Worm (Caenorhabditis elegans) whole organism, L1 larva: ENCODE measurements around the gene piga-1.

Experiments
- Y116A8C.19 ChIP-seq: sonication (generic microtip); optimal IDR thresholded peaks from 2 replicates; lab custom pipeline; 2016; ENCODE audit warnings: missing compliant biosample characterization, missing genetic modification characterization, borderline replicate concordance
- ama-1 ChIP-seq: fragments of 150-350 bp; optimal IDR thresholded peaks from 2 replicates; lab custom pipeline; 2014
- blmp-1 ChIP-seq: fragments of 150-350 bp; optimal IDR thresholded peaks from 2 replicates; lab custom pipeline; 2014; ENCODE audit warnings: missing biosample characterization, missing genetic modification characterization
- ceh-63 ChIP-seq: fragments of 200-800 bp; sonication (Bioruptor generic); optimal IDR thresholded peaks from 2 replicates; lab custom pipeline; 2018; ENCODE audit warnings: mild to moderate bottlenecking, missing genetic modification characterization, missing compliant biosample characterization
- ceh-8 ChIP-seq: fragments of 200-800 bp; sonication (Bioruptor generic); optimal IDR thresholded peaks from 2 replicates; lab custom pipeline; 2018; ENCODE audit warnings: mild to moderate bottlenecking, missing genetic modification characterization, moderate library complexity, missing compliant biosample characterization
- ceh-88 ChIP-seq: fragments of 200-800 bp; sonication (Bioruptor generic); IDR thresholded peaks from 2 replicates; pipeline ENCODE4 v1.3.6; 2022; ENCODE audit warnings: missing genetic modification characterization, missing compliant biosample characterization
- ceh-90 ChIP-seq: sonication (generic microtip); optimal IDR thresholded peaks from 2 replicates; lab custom pipeline; 2016; ENCODE audit warnings: missing genetic modification characterization, missing compliant biosample characterization
- efl-1 ChIP-seq, 4 experiments: fragments of 150-350 bp; optimal IDR thresholded peaks in 3 of 4; peaks in 1 of 4; 1 replicate in 1 of 4; 2 replicates in 3 of 4; lab custom pipeline; 2014; ENCODE audit warnings: missing biosample characterization in 2 of 4, missing genetic modification characterization in 2 of 4, missing genetic modification reagents in 2 of 4
- efl-3 ChIP-seq: fragments of 200-800 bp; sonication (Bioruptor generic); optimal IDR thresholded peaks from 2 replicates; lab custom pipeline; 2018; ENCODE audit warnings: mild to moderate bottlenecking, missing genetic modification characterization, missing compliant biosample characterization
- elt-2 ChIP-seq: sonication (generic microtip); optimal IDR thresholded peaks from 2 replicates; lab custom pipeline; 2016; ENCODE audit warnings: missing genetic modification characterization, mild to moderate bottlenecking, inconsistent platforms, missing compliant biosample characterization, missing genetic modification reagents
- elt-3 ChIP-seq, 6 experiments: fragments of 150-350 bp in 1 of 6; sonication (generic microtip); optimal IDR thresholded peaks; 2 replicates each; lab custom pipeline; 2017 to 2018; ENCODE audit warnings: missing biosample characterization in 6 of 6, missing genetic modification characterization in 6 of 6, inconsistent platforms in 1 of 6
- fkh-10 ChIP-seq: sonication (generic microtip); optimal IDR thresholded peaks from 2 replicates; lab custom pipeline; 2017; ENCODE audit warnings: missing biosample characterization, missing genetic modification reagents, missing genetic modification characterization
- fkh-8 ChIP-seq: sonication (generic microtip); optimal IDR thresholded peaks from 2 replicates; lab custom pipeline; 2016; ENCODE audit warnings: mild to moderate bottlenecking, missing genetic modification characterization, missing compliant biosample characterization
- fos-1 ChIP-seq: fragments of 150-350 bp; optimal IDR thresholded peaks from 2 replicates; lab custom pipeline; 2014; ENCODE audit warnings: missing biosample characterization, missing genetic modification characterization
- hpl-2 ChIP-seq: fragments of 150-350 bp; optimal IDR thresholded peaks from 2 replicates; lab custom pipeline; 2014; ENCODE audit warnings: missing biosample characterization, missing genetic modification reagents, missing genetic modification characterization
- irx-1 ChIP-seq: sonication (generic microtip); optimal IDR thresholded peaks from 2 replicates; lab custom pipeline; 2016; ENCODE audit warnings: missing genetic modification characterization, missing compliant biosample characterization
- isw-1 ChIP-seq: fragments of 200-800 bp; sonication (Bioruptor generic); IDR thresholded peaks from 2 replicates; pipeline ENCODE4 v1.3.6; 2022; ENCODE audit warnings: missing genetic modification characterization, missing compliant biosample characterization
- lin-14 ChIP-seq: fragments of 200-800 bp; sonication (Bioruptor generic); optimal IDR thresholded peaks from 2 replicates; lab custom pipeline; 2018; ENCODE audit warnings: mild to moderate bottlenecking, missing genetic modification characterization, moderate library complexity, missing compliant biosample characterization
- lin-15B ChIP-seq: fragments of 150-350 bp; sonication (generic microtip); optimal IDR thresholded peaks from 3 replicates; lab custom pipeline; 2014; ENCODE audit warnings: missing biosample characterization, missing genetic modification characterization
- lir-3 ChIP-seq: sonication (generic microtip); optimal IDR thresholded peaks from 2 replicates; lab custom pipeline; 2016; ENCODE audit warnings: mild to moderate bottlenecking, missing genetic modification characterization, moderate library complexity, missing compliant biosample characterization; ENCODE audit not compliant: poor library complexity
- lsy-2 ChIP-seq, 2 experiments: fragments of 150-350 bp; optimal IDR thresholded peaks; 2 replicates each; lab custom pipeline; 2014; ENCODE audit warnings: missing biosample characterization in 2 of 2, missing genetic modification characterization in 2 of 2
- mdl-1 ChIP-seq, 2 experiments: fragments of 150-350 bp; optimal IDR thresholded peaks; 2 replicates each; lab custom pipeline; 2014 to 2017; ENCODE audit warnings: missing biosample characterization in 2 of 2, missing genetic modification characterization in 2 of 2, inconsistent platforms in 1 of 2
- nhr-11 ChIP-seq: fragments of 150-350 bp; optimal IDR thresholded peaks from 2 replicates; lab custom pipeline; 2014; ENCODE audit warnings: missing biosample characterization, missing genetic modification characterization
- nhr-19 ChIP-seq: fragments of 200-800 bp; sonication (Bioruptor generic); conservative IDR thresholded peaks from 2 replicates; pipeline ENCODE4 v1.3.6; 2022; ENCODE audit warnings: missing genetic modification characterization, missing compliant biosample characterization
- nhr-20 ChIP-seq: sonication (generic microtip); optimal IDR thresholded peaks from 2 replicates; lab custom pipeline; 2016; ENCODE audit warnings: mild to moderate bottlenecking, missing genetic modification characterization, missing compliant biosample characterization
- nhr-71 ChIP-seq: sonication (generic microtip); optimal IDR thresholded peaks from 2 replicates; lab custom pipeline; 2016; ENCODE audit warnings: mild to moderate bottlenecking, missing genetic modification characterization, moderate library complexity, missing compliant biosample characterization
- nhr-76 ChIP-seq: sonication (generic microtip); optimal IDR thresholded peaks from 2 replicates; lab custom pipeline; 2017; ENCODE audit warnings: missing biosample characterization, missing genetic modification characterization
- nhr-77 ChIP-seq: fragments of 150-350 bp; optimal IDR thresholded peaks from 2 replicates; lab custom pipeline; 2014; ENCODE audit warnings: missing biosample characterization, missing genetic modification characterization
- pag-3 ChIP-seq: sonication (generic microtip); optimal IDR thresholded peaks from 2 replicates; lab custom pipeline; 2017; ENCODE audit warnings: missing genetic modification characterization, mild to moderate bottlenecking, missing compliant biosample characterization, antibody characterized with exemption, borderline replicate concordance; ENCODE audit not compliant: insufficient read depth
- pax-3 ChIP-seq: fragments of 200-800 bp; sonication (Bioruptor generic); optimal IDR thresholded peaks from 2 replicates; lab custom pipeline; 2018; ENCODE audit warnings: mild to moderate bottlenecking, missing genetic modification characterization, moderate library complexity, missing compliant biosample characterization
- skn-1 ChIP-seq: fragments of 150-350 bp; optimal IDR thresholded peaks from 2 replicates; lab custom pipeline; 2014; ENCODE audit warnings: missing biosample characterization, missing genetic modification characterization
- sptf-1 ChIP-seq: fragments of 150-350 bp; optimal IDR thresholded peaks from 2 replicates; lab custom pipeline; 2014; ENCODE audit warnings: missing biosample characterization, missing genetic modification characterization
- sup-37 ChIP-seq: fragments of 200-800 bp; sonication (Bioruptor generic); optimal IDR thresholded peaks from 2 replicates; lab custom pipeline; 2018; ENCODE audit warnings: mild to moderate bottlenecking, missing genetic modification characterization, missing compliant biosample characterization
- tlp-1 ChIP-seq: fragments of 150-350 bp; optimal IDR thresholded peaks from 2 replicates; lab custom pipeline; 2014; ENCODE audit warnings: missing biosample characterization, missing genetic modification characterization
- zip-4 ChIP-seq: fragments of 200-800 bp; sonication (Bioruptor generic); optimal IDR thresholded peaks from 2 replicates; lab custom pipeline; 2018; ENCODE audit warnings: mild to moderate bottlenecking, missing genetic modification characterization, moderate library complexity, missing compliant biosample characterization
- ztf-11 ChIP-seq, 2 experiments: sonication (generic microtip); optimal IDR thresholded peaks; 2 replicates each; lab custom pipeline; 2016 to 2017; ENCODE audit warnings: missing genetic modification characterization in 2 of 2, missing biosample characterization in 1 of 2, missing compliant biosample characterization in 1 of 2

Gene piga-1

DNA sequence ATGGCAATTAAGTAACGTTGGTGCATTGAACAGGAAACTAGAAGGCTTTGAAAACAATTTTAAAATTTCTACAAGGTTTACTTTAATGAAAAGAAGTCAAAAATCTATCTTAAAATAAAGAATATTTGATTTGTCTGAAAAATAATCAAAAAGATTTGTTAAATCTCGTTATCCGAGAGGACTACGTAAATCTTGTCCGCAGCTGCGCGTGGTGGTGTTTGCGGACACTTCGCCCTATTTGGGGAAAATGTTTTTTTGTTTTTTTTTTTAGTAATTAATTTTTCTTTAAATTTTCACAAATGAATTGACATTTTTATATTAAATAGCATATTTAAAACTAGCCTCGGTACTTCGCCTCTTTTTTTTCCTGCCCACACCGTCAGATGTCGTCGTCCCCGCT, 22.4 kb upstream of the piga-1 start (continued):
- peak; percentile 21; the same call in 1 of the 2 replicates for TF ChIP-seq nhr-19 (GFP tag; lab: Robert Waterston, UW)

ce11 chrII:8679799-8680198, 18.3 kb upstream of the piga-1 start:
- TF ChIP-seq skn-1 (tag; lab: Kevin White, UChicago) (no peak), lir-3 (tag; lab: Kevin White, UChicago) (no peak), pax-3 (tag; lab: Kevin White, UChicago) (no peak), fos-1 (tag; lab: Kevin White, UChicago) (no peak), lin-14 (GFP tag; lab: Kevin White, UChicago) (peak; percentile 6), efl-3 (GFP tag; lab: Kevin White, UChicago) (no peak), elt-3 (tag; optimal IDR thresholded peaks at IDR 0.05; lab: Kevin White, UChicago) (no peak), tlp-1 (tag; lab: Kevin White, UChicago) (peak; percentile 19), nhr-20 (tag; lab: Kevin White, UChicago) (no peak), elt-2 (tag; lab: Kevin White, UChicago) (peak; percentile 55), hpl-2 (GFP tag; lab: Kevin White, UChicago) (no peak), lin-15B (tag; lab: Kevin White, UChicago) (no peak), nhr-77 (tag; lab: Kevin White, UChicago) (no peak)

ce11 chrII:8675369-8675768, 13.9 kb upstream of the piga-1 start:
- TF ChIP-seq lin-14 (GFP tag; lab: Kevin White, UChicago) (peak; percentile 41), nhr-71 (tag; lab: Kevin White, UChicago) (peak; percentile 2), lsy-2 (tag; optimal IDR thresholded peaks at IDR 0.05; lab: Kevin White, UChicago) (peak in 1 of 2 experiments; percentile 19), nhr-76 (tag; lab: Kevin White, UChicago) (no peak), sptf-1 (no peak), skn-1 (tag; lab: Kevin White, UChicago) (peak; percentile 59), lin-15B (tag; lab: Kevin White, UChicago) (no peak), blmp-1 (peak; percentile 34), zip-4 (GFP tag; lab: Kevin White, UChicago) (peak; percentile 17), irx-1 (tag; lab: Kevin White, UChicago) (no peak)

- no peak for TF ChIP-seq efl-1 (optimal IDR thresholded peaks at IDR 0.05; lab: Kevin White, UChicago)
- peak in 1 of 2 experiments; percentile 79 for TF ChIP-seq efl-1 (GFP tag; optimal IDR thresholded peaks at IDR 0.05 in 1 of 2; lab: Kevin White, UChicago)
- TF ChIP-seq ceh-90 (tag; lab: Kevin White, UChicago) = no peak
- TF ChIP-seq, all 84 proteins: peak for 1
These were observed 9.3 kb upstream of the piga-1 start for ce11 chrII:8670835-8671234.

DNA sequence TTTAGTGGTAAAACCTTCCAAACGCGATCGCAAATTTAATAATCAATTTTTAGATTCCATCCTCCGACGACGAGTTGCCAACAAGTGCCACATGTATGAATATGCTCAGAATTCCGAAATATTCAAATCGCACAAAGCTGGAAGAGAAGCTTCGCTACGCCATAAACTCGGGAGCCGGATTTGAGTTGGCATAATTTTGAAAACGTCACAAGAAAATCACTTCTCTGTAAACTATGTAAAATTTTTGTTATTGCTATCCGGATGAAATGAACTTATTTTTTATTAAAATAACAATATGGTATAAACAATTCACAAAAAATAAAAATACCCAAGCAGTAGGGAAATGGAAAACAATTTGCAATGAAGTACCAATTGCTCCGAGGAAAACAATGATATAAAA, 7.4 kb upstream of the piga-1 start:
- no peak for TF ChIP-seq hpl-2 (GFP tag; lab: Kevin White, UChicago)
- no peak for TF ChIP-seq efl-1 (optimal IDR thresholded peaks at IDR 0.05; lab: Kevin White, UChicago)
- TF ChIP-seq efl-1 (GFP tag; optimal IDR thresholded peaks at IDR 0.05 in 1 of 2; lab: Kevin White, UChicago) = peak in 1 of 2 experiments; percentile 74

- TF ChIP-seq zip-4 (GFP tag; lab: Kevin White, UChicago) (no peak), ztf-11 (tag; optimal IDR thresholded peaks at IDR 0.05; lab: Kevin White, UChicago) (no peak), ceh-8 (GFP tag; lab: Kevin White, UChicago) (no peak), nhr-77 (tag; lab: Kevin White, UChicago) (no peak), elt-2 (tag; lab: Kevin White, UChicago) (no peak), fkh-8 (tag; lab: Kevin White, UChicago) (no peak), ama-1 (lab: Kevin White, UChicago) (no peak), isw-1 (GFP tag; lab: Robert Waterston, UW) (no peak), pag-3 (no peak), fkh-10 (GFP tag; lab: Kevin White, UChicago) (no peak), ceh-88 (GFP tag; lab: Robert Waterston, UW) (no peak), Y116A8C.19 (tag; lab: Kevin White, UChicago) (no peak), sptf-1 (no peak), lsy-2 (tag; optimal IDR thresholded peaks at IDR 0.05; lab: Kevin White, UChicago) (no peak), tlp-1 (tag; lab: Kevin White, UChicago) (no peak), nhr-11 (no peak), ceh-63 (GFP tag; lab: Kevin White, UChicago) (no peak), sup-37 (GFP tag; lab: Kevin White, UChicago) (no peak), mdl-1 (tag; optimal IDR thresholded peaks at IDR 0.05; lab: Kevin White, UChicago) (no peak)
These were observed 3.0 kb upstream of the piga-1 start, which contains the start of gene etc-1 for ce11 chrII:8664533-8664932. TSS of gene etc-1 (plus strand) at chrII:8664833.
